ENCODE assay signal across 2 fruit fly cellular contexts in the genomic region with DNA sequence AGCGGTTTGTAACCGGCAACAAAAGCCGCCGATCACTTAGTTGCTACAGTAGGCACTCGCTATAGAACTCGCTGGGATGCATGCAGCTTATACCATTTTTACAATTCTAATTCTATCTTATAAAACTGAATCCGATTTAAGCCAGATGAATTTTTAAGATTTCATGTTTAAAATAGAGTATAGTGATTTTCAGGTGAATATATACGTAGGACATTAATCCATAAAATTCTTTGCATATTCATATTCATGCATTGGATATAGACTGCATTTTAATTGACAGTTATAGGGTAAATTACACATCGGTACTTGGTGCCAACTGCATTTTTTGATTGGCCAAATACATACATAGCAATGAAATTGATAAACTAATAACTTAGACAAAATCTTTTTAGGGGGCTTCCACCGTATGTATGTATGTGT.
A peak's percentile ranks its signal among the peaks of the same experiment; 100 is the strongest.
TF ChIP-seq lines count a peak whose summit lies in the region.

No protein-coding gene starts in this region.

TF ChIP-seq in whole organism, embryonic, 481 proteins besides CTCF, POLR2A, EP300 and RAD21 (continued from another document and continues in another):
- TF ChIP-seq CG17359 (tag; optimal IDR thresholded peaks at IDR 0.05; lab: Kevin White, UChicago) (peak; percentile 45), vvl (GFP tag; IDR thresholded peaks at IDR 0.05; lab: Robert Waterston, UW) (peak; percentile 77), br (optimal IDR thresholded peaks at IDR 0.05; lab: Kevin White, UChicago) (no peak), CG12155 (GFP tag; optimal IDR thresholded peaks at IDR 0.05; lab: Kevin White, UChicago) (peak; percentile 7), CG1603 (tag; optimal IDR thresholded peaks at IDR 0.05; lab: Kevin White, UChicago) (peak; percentile 44), Ptx1 (GFP tag; IDR thresholded peaks at IDR 0.05; lab: Robert Waterston, UW) (peak; percentile 65), CG7271 (tag; optimal IDR thresholded peaks at IDR 0.05; lab: Kevin White, UChicago) (no peak), CG7357 (GFP tag; IDR thresholded peaks at IDR 0.05; lab: Robert Waterston, UW) (peak; percentile 45; the same call in 1 of the 3 replicates), CG43689 (GFP tag; IDR thresholded peaks at IDR 0.05; lab: Robert Waterston, UW) (no peak), CG15696 (tag; optimal IDR thresholded peaks at IDR 0.05; lab: Kevin White, UChicago) (no peak), gcm (GFP tag; optimal IDR thresholded peaks at IDR 0.05; lab: Kevin White, UChicago) (peak; percentile 11), CG16815 (GFP tag; optimal IDR thresholded peaks at IDR 0.05; lab: Kevin White, UChicago) (peak; percentile 32), Sox100B (GFP tag; optimal IDR thresholded peaks at IDR 0.05; lab: Kevin White, UChicago) (peak; percentile 12), Side (GFP tag; optimal IDR thresholded peaks at IDR 0.05; lab: Kevin White, UChicago) (no peak), stc (GFP tag; IDR thresholded peaks at IDR 0.05; lab: Robert Waterston, UW) (0 out of 2 replicates have a peak, but pooled peaks have one; percentile 50), tgo (GFP tag; IDR thresholded peaks at IDR 0.05; lab: Robert Waterston, UW) (peak; percentile 36; the same call in 1 of the 3 replicates), CG5245 (GFP tag; optimal IDR thresholded peaks at IDR 0.05; lab: Kevin White, UChicago) (peak; percentile 33), CG12659 (GFP tag; optimal IDR thresholded peaks at IDR 0.05; lab: Kevin White, UChicago) (no peak), ewg (GFP tag; optimal IDR thresholded peaks at IDR 0.05; lab: Kevin White, UChicago) (no peak), CG4820 (GFP tag; optimal IDR thresholded peaks at IDR 0.05; lab: Kevin White, UChicago) (peak; percentile 44), Mrtf (GFP tag; IDR thresholded peaks at IDR 0.05; lab: Robert Waterston, UW) (0 out of 3 replicates have a peak, but pooled peaks have one; percentile 43), CkIIα-i1 (GFP tag; IDR thresholded peaks at IDR 0.05; lab: Robert Waterston, UW) (no peak), pan (optimal IDR thresholded peaks at IDR 0.05; lab: Kevin White, UChicago) (no peak), pan (GFP tag; optimal IDR thresholded peaks at IDR 0.05 in 1 of 2, IDR thresholded peaks at IDR 0.05 in 1 of 2) (peak in 1 of 2 experiments; percentile 61), gcm2 (GFP tag; optimal IDR thresholded peaks at IDR 0.05; lab: Kevin White, UChicago) (no peak), Rx (GFP tag; IDR thresholded peaks at IDR 0.05; lab: Robert Waterston, UW) (peak; percentile 46; the same call in 1 of the 2 replicates), CG4404 (GFP tag; IDR thresholded peaks at IDR 0.05; lab: Robert Waterston, UW) (peak; percentile 25; the same call in 1 of the 2 replicates), CG34422 (GFP tag; IDR thresholded peaks at IDR 0.05; lab: Robert Waterston, UW) (peak; percentile 33; the same call in 2 of the 3 replicates), sim (GFP tag; IDR thresholded peaks at IDR 0.05; lab: Robert Waterston, UW) (0 out of 2 replicates have a peak, but pooled peaks have one; percentile 27), hb (GFP tag; IDR thresholded peaks at IDR 0.05; lab: Robert Waterston, UW; ENCODE audit: partially characterized antibody) (no peak), E2f1 (GFP tag; IDR thresholded peaks at IDR 0.05; lab: Robert Waterston, UW) (peak; percentile 57), Nf-YA (GFP tag; IDR thresholded peaks at IDR 0.05; lab: Robert Waterston, UW) (0 out of 2 replicates have a peak, but pooled peaks have one; percentile 23), CG11456 (GFP tag; IDR thresholded peaks at IDR 0.05; lab: Robert Waterston, UW) (peak; percentile 57; the same call in 1 of the 3 replicates), ERR (GFP tag; optimal IDR thresholded peaks at IDR 0.05; lab: Kevin White, UChicago) (no peak), Aef1 (GFP tag; IDR thresholded peaks at IDR 0.05; lab: Robert Waterston, UW) (peak; percentile 39; the same call in 1 of the 3 replicates), CG18262 (tag; optimal IDR thresholded peaks at IDR 0.05; lab: Kevin White, UChicago) (peak; percentile 79), phol (tag; optimal IDR thresholded peaks at IDR 0.05; lab: Kevin White, UChicago) (peak; percentile 51), prd (optimal IDR thresholded peaks at IDR 0.05; lab: Kevin White, UChicago) (no peak), prd (GFP tag; IDR thresholded peaks at IDR 0.05; lab: Robert Waterston, UW) (peak; percentile 67), CG17361 (GFP tag; IDR thresholded peaks at IDR 0.05; lab: Robert Waterston, UW) (peak; percentile 85), D (optimal IDR thresholded peaks at IDR 0.05; lab: Kevin White, UChicago) (no peak), D (GFP tag; optimal IDR thresholded peaks at IDR 0.05; lab: Kevin White, UChicago) (no peak), inv (GFP tag; IDR thresholded peaks at IDR 0.05; lab: Robert Waterston, UW; ENCODE audit: partially characterized antibody) (no peak), pum (GFP tag; optimal IDR thresholded peaks at IDR 0.05; lab: Kevin White, UChicago) (peak; percentile 11), CG8924 (tag; optimal IDR thresholded peaks at IDR 0.05; lab: Kevin White, UChicago) (peak; percentile 6), CG18599 (GFP tag; optimal IDR thresholded peaks at IDR 0.05; lab: Kevin White, UChicago) (no peak), CG18476 (GFP tag; optimal IDR thresholded peaks at IDR 0.05; lab: Kevin White, UChicago) (peak; percentile 36), Oli (tag; optimal IDR thresholded peaks at IDR 0.05; lab: Kevin White, UChicago) (peak; percentile 28), CG10366 (GFP tag; IDR thresholded peaks at IDR 0.05; lab: Robert Waterston, UW) (peak; percentile 19; the same call in 1 of the 2 replicates), CG14667 (GFP tag; IDR thresholded peaks at IDR 0.05; lab: Robert Waterston, UW) (0 out of 2 replicates have a peak, but pooled peaks have one; percentile 42), CG13775 (GFP tag; optimal IDR thresholded peaks at IDR 0.05; lab: Kevin White, UChicago) (peak; percentile 10), CG30403 (GFP tag; optimal IDR thresholded peaks at IDR 0.05; lab: Kevin White, UChicago) (peak; percentile 60), CoRest (tag; optimal IDR thresholded peaks at IDR 0.05; lab: Kevin White, UChicago) (peak; percentile 45), Awh (GFP tag; IDR thresholded peaks at IDR 0.05; lab: Robert Waterston, UW) (0 out of 2 replicates have a peak, but pooled peaks have one; percentile 43), kay (GFP tag; optimal IDR thresholded peaks at IDR 0.05; lab: Kevin White, UChicago) (peak; percentile 35), shn (GFP tag; optimal IDR thresholded peaks at IDR 0.05; lab: Kevin White, UChicago) (no peak), row (GFP tag; IDR thresholded peaks at IDR 0.05; lab: Robert Waterston, UW) (peak; percentile 66), chif (GFP tag; optimal IDR thresholded peaks at IDR 0.05; lab: Kevin White, UChicago) (peak in 1 of 2 experiments; percentile 8), CG17328 (GFP tag; IDR thresholded peaks at IDR 0.05; lab: Robert Waterston, UW) (peak; percentile 41; the same call in 1 of the 2 replicates), CG15479 (GFP tag; optimal IDR thresholded peaks at IDR 0.05; lab: Kevin White, UChicago) (no peak)

TF ChIP-seq in whole organism, prepupa, 60 proteins besides CTCF, POLR2A, EP300 and RAD21 (continued from another document):
- TF ChIP-seq Blimp-1 (GFP tag; optimal IDR thresholded peaks at IDR 0.05; lab: Kevin White, UChicago) (peak; percentile 19), CG6808 (GFP tag; optimal IDR thresholded peaks at IDR 0.05; lab: Kevin White, UChicago) (peak; percentile 37), Ets21C (GFP tag; optimal IDR thresholded peaks at IDR 0.05; lab: Kevin White, UChicago) (peak; percentile 23), spab (GFP tag; optimal IDR thresholded peaks at IDR 0.05; lab: Kevin White, UChicago) (peak; percentile 11), CG16779 (tag; optimal IDR thresholded peaks at IDR 0.05; lab: Kevin White, UChicago) (peak; percentile 20), OdsH (GFP tag; optimal IDR thresholded peaks at IDR 0.05; lab: Kevin White, UChicago) (peak; percentile 17), esn (GFP tag; optimal IDR thresholded peaks at IDR 0.05; lab: Kevin White, UChicago) (peak; percentile 71), Hr4 (GFP tag; optimal IDR thresholded peaks at IDR 0.05; lab: Kevin White, UChicago) (peak; percentile 27), CG8119 (GFP tag; IDR thresholded peaks at IDR 0.05; lab: Robert Waterston, UW) (peak; percentile 63; the same call in 2 of the 3 replicates), CG31627 (GFP tag; optimal IDR thresholded peaks at IDR 0.05; lab: Kevin White, UChicago) (peak; percentile 60), pdm3 (GFP tag; optimal IDR thresholded peaks at IDR 0.05; lab: Kevin White, UChicago) (no peak), fkh (GFP tag; optimal IDR thresholded peaks at IDR 0.05; lab: Kevin White, UChicago) (no peak), CG10631 (GFP tag; optimal IDR thresholded peaks at IDR 0.05; lab: Kevin White, UChicago) (peak; percentile 25), net (GFP tag; optimal IDR thresholded peaks at IDR 0.05; lab: Kevin White, UChicago) (no peak), CG15336 (GFP tag; IDR thresholded peaks at IDR 0.05; lab: Robert Waterston, UW) (peak; percentile 64), CG8632 (GFP tag; optimal IDR thresholded peaks at IDR 0.05; lab: Kevin White, UChicago) (peak; percentile 35), Eip93F (GFP tag; optimal IDR thresholded peaks at IDR 0.05; lab: Kevin White, UChicago) (no peak), CG10669 (GFP tag; optimal IDR thresholded peaks at IDR 0.05; lab: Kevin White, UChicago) (no peak), CG6792 (GFP tag; optimal IDR thresholded peaks at IDR 0.05; lab: Kevin White, UChicago) (peak; percentile 33), Sox102F (GFP tag; optimal IDR thresholded peaks at IDR 0.05; lab: Kevin White, UChicago) (no peak), Hr38 (GFP tag; optimal IDR thresholded peaks at IDR 0.05; lab: Kevin White, UChicago) (no peak), CG11762 (GFP tag; optimal IDR thresholded peaks at IDR 0.05; lab: Kevin White, UChicago; ENCODE audit: insufficient read depth) (peak; percentile 18), CG11294 (GFP tag; IDR thresholded peaks at IDR 0.05; lab: Robert Waterston, UW) (no peak), dac (GFP tag; optimal IDR thresholded peaks at IDR 0.05; lab: Kevin White, UChicago) (no peak), Met (GFP tag; optimal IDR thresholded peaks at IDR 0.05; lab: Kevin White, UChicago) (no peak), Sox15 (GFP tag; optimal IDR thresholded peaks at IDR 0.05; lab: Kevin White, UChicago) (peak; percentile 7), CG7368 (GFP tag; optimal IDR thresholded peaks at IDR 0.05; lab: Kevin White, UChicago) (peak; percentile 56), topi (GFP tag; optimal IDR thresholded peaks at IDR 0.05; lab: Kevin White, UChicago) (peak; percentile 73), Eip78C (GFP tag; lab: Kevin White, UChicago) (peak; percentile 92), lz (GFP tag; optimal IDR thresholded peaks at IDR 0.05; lab: Kevin White, UChicago) (peak; percentile 69), dsx (GFP tag; optimal IDR thresholded peaks at IDR 0.05; lab: Kevin White, UChicago; ENCODE audit: poor library complexity, severe bottlenecking) (peak; percentile 76), CG11902 (GFP tag; optimal IDR thresholded peaks at IDR 0.05; lab: Kevin White, UChicago) (peak; percentile 47), fd85E (GFP tag; optimal IDR thresholded peaks at IDR 0.05; lab: Kevin White, UChicago) (no peak), CG32006 (GFP tag; optimal IDR thresholded peaks at IDR 0.05; lab: Kevin White, UChicago) (peak; percentile 37), Eip75B (GFP tag; optimal IDR thresholded peaks at IDR 0.05; lab: Kevin White, UChicago) (peak; percentile 8), fd59A (GFP tag; optimal IDR thresholded peaks at IDR 0.05; lab: Kevin White, UChicago) (no peak), CG4318 (GFP tag; optimal IDR thresholded peaks at IDR 0.05; lab: Kevin White, UChicago) (no peak), vri (GFP tag; optimal IDR thresholded peaks at IDR 0.05; lab: Kevin White, UChicago) (no peak)
